Worm (Caenorhabditis elegans): ENCODE measurements around the gene unc-70.

unc-70 gene

DNA sequence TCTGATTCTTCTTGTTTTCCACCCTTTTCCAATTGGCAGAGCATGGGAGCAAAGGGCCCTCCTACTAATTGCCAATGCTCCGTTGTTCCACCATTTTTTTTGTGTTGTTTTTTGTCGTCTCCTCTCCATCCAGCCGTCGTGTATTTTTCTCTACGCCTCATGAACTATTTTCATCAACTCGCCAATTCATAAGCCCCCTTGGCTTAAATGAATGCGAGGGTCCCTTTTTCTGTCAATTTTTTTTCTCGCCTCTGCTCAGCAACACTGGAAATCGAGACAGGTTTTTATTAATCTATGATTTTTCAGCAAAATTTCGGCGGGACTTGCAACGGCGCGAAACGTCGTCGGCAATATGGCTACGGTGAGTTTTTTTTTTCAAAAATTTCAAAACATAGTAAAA is at the start of gene unc-70:
TSS of gene unc-70 (plus strand) at position 301 of the 400 bp plus-strand sequence.
- TF ChIP-seq hmbx-1 (tag; optimal IDR thresholded peaks at IDR 0.05) (no peak), ceh-13 (GFP tag; optimal IDR thresholded peaks at IDR 0.05) (no peak), tra-4 (tag; optimal IDR thresholded peaks at IDR 0.05) (no peak), sea-1 (GFP tag; conservative IDR thresholded peaks at IDR 0.05) (no peak), flt-1 (GFP tag; IDR thresholded peaks at IDR 0.05) (no peak), aly-1 (tag; optimal IDR thresholded peaks at IDR 0.05) (no peak)

DNA sequence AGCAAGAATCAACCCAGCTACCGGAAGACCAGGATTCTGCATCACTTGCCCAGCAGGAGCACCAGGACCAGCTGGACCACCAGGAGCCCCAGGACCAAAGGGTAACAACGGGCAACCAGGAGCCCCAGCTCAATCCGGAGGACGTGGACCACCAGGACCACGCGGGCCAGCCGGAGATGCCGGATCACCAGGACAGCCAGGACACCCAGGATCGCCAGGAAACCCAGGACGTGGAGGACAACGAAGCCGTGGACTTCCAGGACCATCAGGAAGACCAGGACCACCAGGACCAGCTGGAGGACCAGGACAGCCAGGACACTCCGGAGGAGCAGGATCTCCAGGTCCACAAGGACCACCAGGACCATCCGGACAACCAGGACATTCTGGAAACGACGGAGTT is 49.6 kb upstream of the unc-70 start:
- TF ChIP-seq sea-1 (GFP tag; conservative IDR thresholded peaks at IDR 0.05) (0 out of 2 replicates have a peak, but pooled peaks have one; percentile 7), flt-1 (GFP tag; IDR thresholded peaks at IDR 0.05) (no peak), pes-1 (GFP tag; IDR thresholded peaks at IDR 0.05) (no peak), hmg-4 (GFP tag; optimal IDR thresholded peaks at IDR 0.05) (no peak)

DNA sequence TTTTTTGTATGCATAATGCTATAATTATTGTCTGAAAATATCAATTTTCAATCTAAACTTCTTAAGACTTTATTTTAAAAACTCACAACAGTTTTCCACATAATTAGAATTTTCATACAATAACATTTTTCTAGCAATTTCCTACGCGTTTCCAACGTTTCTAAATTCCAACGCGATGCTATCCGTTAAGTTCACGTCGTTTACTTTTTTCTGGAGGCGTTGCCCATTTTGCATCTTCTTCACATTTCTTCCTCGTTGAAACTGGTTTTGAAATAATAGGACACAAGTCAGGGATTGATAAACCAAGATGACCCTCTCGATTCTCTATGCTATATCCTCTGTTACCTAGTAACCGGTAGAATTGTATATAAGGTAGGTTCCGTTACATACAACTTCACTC is 45.9 kb upstream of the unc-70 start, which contains the start of the genes T15B7.14 and col-143:
TSS of gene T15B7.14 (minus strand) at position 101 of the 400 bp plus-strand sequence.
TSS of gene col-143 (plus strand) at position 394 of the 400 bp plus-strand sequence.
- no peak for TF ChIP-seq sea-1 (GFP tag; conservative IDR thresholded peaks at IDR 0.05)
- no peak for TF ChIP-seq F13C5.2 (tag; optimal IDR thresholded peaks at IDR 0.05)
- TF ChIP-seq B0310.2 (tag; optimal IDR thresholded peaks at IDR 0.05), result no peak
- no peak for TF ChIP-seq tbx-11 (GFP tag; IDR thresholded peaks at IDR 0.05)
- no peak for TF ChIP-seq aly-1 (tag; optimal IDR thresholded peaks at IDR 0.05)
- TF ChIP-seq flt-1 (GFP tag; IDR thresholded peaks at IDR 0.05), result no peak
- no peak for TF ChIP-seq ceh-36 (tag; optimal IDR thresholded peaks at IDR 0.05)
- TF ChIP-seq hmg-4 (GFP tag; optimal IDR thresholded peaks at IDR 0.05), result no peak
- TF ChIP-seq tra-4 (tag; optimal IDR thresholded peaks at IDR 0.05), result no peak
- no peak for TF ChIP-seq ceh-13 (GFP tag; optimal IDR thresholded peaks at IDR 0.05)
- TF ChIP-seq hnd-1 (tag; optimal IDR thresholded peaks at IDR 0.05), result no peak
- TF ChIP-seq pes-1 (GFP tag; IDR thresholded peaks at IDR 0.05), result no peak
- TF ChIP-seq scrt-1 (GFP tag; IDR thresholded peaks at IDR 0.05), result no peak
- no peak for TF ChIP-seq tbx-37 (GFP tag; conservative IDR thresholded peaks at IDR 0.05)
- TF ChIP-seq ets-7 (tag; optimal IDR thresholded peaks at IDR 0.05), result no peak
- TF ChIP-seq hmbx-1 (tag; optimal IDR thresholded peaks at IDR 0.05), result no peak
- no peak for TF ChIP-seq ama-1 (optimal IDR thresholded peaks at IDR 0.05)

DNA sequence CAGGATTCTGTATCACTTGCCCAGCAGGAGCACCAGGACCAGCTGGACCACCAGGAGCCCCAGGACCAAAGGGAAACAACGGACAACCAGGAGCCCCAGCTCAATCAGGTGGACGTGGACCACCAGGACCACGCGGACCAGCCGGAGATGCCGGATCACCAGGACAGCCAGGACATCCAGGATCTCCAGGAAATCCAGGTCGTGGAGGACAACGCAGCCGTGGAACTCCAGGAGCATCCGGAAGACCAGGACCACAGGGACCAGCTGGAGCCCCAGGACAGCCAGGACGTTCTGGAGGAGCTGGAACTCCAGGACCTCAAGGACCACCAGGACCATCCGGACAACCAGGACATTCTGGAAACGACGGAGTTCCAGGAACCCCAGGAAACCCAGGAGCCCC is 45.1 kb upstream of the unc-70 start:
- TF ChIP-seq aly-1 (tag; optimal IDR thresholded peaks at IDR 0.05) (no peak), tbx-37 (GFP tag; conservative IDR thresholded peaks at IDR 0.05) (no peak), pes-1 (GFP tag; IDR thresholded peaks at IDR 0.05) (no peak), tra-4 (tag; optimal IDR thresholded peaks at IDR 0.05) (no peak), ceh-13 (GFP tag; optimal IDR thresholded peaks at IDR 0.05) (no peak), ceh-36 (tag; optimal IDR thresholded peaks at IDR 0.05) (no peak), ama-1 (optimal IDR thresholded peaks at IDR 0.05) (no peak), ets-7 (tag; optimal IDR thresholded peaks at IDR 0.05) (no peak), F13C5.2 (tag; optimal IDR thresholded peaks at IDR 0.05) (no peak), sea-1 (GFP tag; conservative IDR thresholded peaks at IDR 0.05) (no peak)

DNA sequence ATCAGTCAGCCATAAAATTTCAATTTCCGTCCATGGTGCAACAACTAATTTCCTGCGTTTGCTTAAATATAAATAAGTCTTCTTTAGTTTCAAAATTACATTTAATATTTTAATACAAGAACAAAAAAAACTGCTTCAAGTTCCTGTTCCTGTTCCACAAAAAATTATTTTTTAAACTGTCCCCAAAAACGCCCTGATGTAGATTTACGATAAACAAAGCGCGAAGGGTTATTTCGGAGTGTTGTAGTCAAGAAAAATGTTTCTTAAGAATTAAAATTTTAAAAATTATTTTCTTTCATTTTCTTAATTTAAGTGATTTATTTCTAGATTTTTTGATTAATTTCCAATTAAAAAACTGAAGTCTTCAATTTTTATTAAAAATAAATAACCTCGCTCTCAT is 42.5 kb upstream of the unc-70 start, which contains the start of gene T15B7.15:
TSS of gene T15B7.15 (minus strand) at position 67 of the 400 bp plus-strand sequence.
- TF ChIP-seq ama-1 (optimal IDR thresholded peaks at IDR 0.05) (no peak), tra-4 (tag; optimal IDR thresholded peaks at IDR 0.05) (no peak), sea-1 (GFP tag; conservative IDR thresholded peaks at IDR 0.05) (no peak), tbx-11 (GFP tag; IDR thresholded peaks at IDR 0.05) (no peak), ceh-36 (tag; optimal IDR thresholded peaks at IDR 0.05) (no peak), pes-1 (GFP tag; IDR thresholded peaks at IDR 0.05) (no peak), flt-1 (GFP tag; IDR thresholded peaks at IDR 0.05) (no peak), ceh-13 (GFP tag; optimal IDR thresholded peaks at IDR 0.05) (no peak), tbx-37 (GFP tag; conservative IDR thresholded peaks at IDR 0.05) (no peak), scrt-1 (GFP tag; IDR thresholded peaks at IDR 0.05) (no peak), B0310.2 (tag; optimal IDR thresholded peaks at IDR 0.05) (no peak), hnd-1 (tag; optimal IDR thresholded peaks at IDR 0.05) (no peak), aly-1 (tag; optimal IDR thresholded peaks at IDR 0.05) (no peak), hmg-4 (GFP tag; optimal IDR thresholded peaks at IDR 0.05) (no peak), F13C5.2 (tag; optimal IDR thresholded peaks at IDR 0.05) (no peak), hmbx-1 (tag; optimal IDR thresholded peaks at IDR 0.05) (no peak)

DNA sequence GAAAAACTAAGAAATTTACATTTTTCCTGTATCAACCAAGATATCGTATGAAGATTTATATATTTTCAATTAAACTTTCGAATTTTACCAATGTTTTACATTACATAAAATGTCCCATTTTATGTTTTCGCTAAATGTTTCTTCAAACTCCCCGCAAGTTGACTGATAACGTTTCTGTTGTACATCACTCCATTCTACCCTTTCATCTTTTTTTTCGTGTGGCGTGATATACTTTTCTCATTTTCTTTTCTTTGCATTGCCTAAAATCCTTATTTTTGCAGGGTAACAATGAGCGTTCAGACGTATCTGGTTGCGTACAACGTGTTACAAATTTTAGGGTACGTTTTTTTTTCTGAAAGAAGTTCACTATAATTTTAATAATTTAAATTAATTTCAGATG is 42.1 kb upstream of the unc-70 start, which contains the start of gene hpo-8:
TSS of gene hpo-8 (plus strand) at position 282 of the 400 bp plus-strand sequence.
- TF ChIP-seq flt-1 (GFP tag; IDR thresholded peaks at IDR 0.05) (no peak), pes-1 (GFP tag; IDR thresholded peaks at IDR 0.05) (no peak), sea-1 (GFP tag; conservative IDR thresholded peaks at IDR 0.05) (no peak), B0310.2 (tag; optimal IDR thresholded peaks at IDR 0.05) (no peak), ceh-13 (GFP tag; optimal IDR thresholded peaks at IDR 0.05) (no peak), F13C5.2 (tag; optimal IDR thresholded peaks at IDR 0.05) (no peak), ceh-36 (tag; optimal IDR thresholded peaks at IDR 0.05) (no peak), ets-7 (tag; optimal IDR thresholded peaks at IDR 0.05) (no peak), scrt-1 (GFP tag; IDR thresholded peaks at IDR 0.05) (no peak), ama-1 (optimal IDR thresholded peaks at IDR 0.05) (no peak), hmg-4 (GFP tag; optimal IDR thresholded peaks at IDR 0.05) (no peak)

DNA sequence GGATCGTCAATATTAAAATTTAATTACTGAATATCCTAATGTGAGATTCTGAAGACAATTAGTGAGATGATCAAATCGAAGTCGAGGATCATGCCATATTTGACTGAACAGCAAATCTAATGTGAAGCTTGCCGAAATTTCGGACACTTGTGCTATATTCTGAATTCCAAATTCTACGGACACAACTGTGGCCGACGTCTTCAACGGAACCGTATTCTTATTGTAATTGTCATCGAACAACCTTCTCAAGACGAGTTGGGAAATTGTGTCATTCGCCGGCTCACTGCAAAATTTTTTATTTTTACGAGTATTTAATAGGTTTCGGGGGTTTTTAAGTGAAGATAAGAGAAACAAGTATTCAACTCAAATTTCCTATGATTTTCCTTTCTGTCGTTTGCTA is 38.7 kb upstream of the unc-70 start, which contains the start of gene T15B7.1:
TSS of gene T15B7.1 (plus strand) at position 301 of the 400 bp plus-strand sequence.
- TF ChIP-seq tbx-37 (GFP tag; conservative IDR thresholded peaks at IDR 0.05) (no peak), aly-1 (tag; optimal IDR thresholded peaks at IDR 0.05) (no peak), sea-1 (GFP tag; conservative IDR thresholded peaks at IDR 0.05) (no peak), B0310.2 (tag; optimal IDR thresholded peaks at IDR 0.05) (no peak), ceh-36 (tag; optimal IDR thresholded peaks at IDR 0.05) (no peak), ama-1 (optimal IDR thresholded peaks at IDR 0.05) (no peak), pes-1 (GFP tag; IDR thresholded peaks at IDR 0.05) (no peak), hmbx-1 (tag; optimal IDR thresholded peaks at IDR 0.05) (no peak), ets-7 (tag; optimal IDR thresholded peaks at IDR 0.05) (no peak), ceh-13 (GFP tag; optimal IDR thresholded peaks at IDR 0.05) (no peak), hnd-1 (tag; optimal IDR thresholded peaks at IDR 0.05) (no peak), tra-4 (tag; optimal IDR thresholded peaks at IDR 0.05) (no peak)
